Fruit fly (Drosophila melanogaster): ENCODE data around the gene rols.

DNA sequence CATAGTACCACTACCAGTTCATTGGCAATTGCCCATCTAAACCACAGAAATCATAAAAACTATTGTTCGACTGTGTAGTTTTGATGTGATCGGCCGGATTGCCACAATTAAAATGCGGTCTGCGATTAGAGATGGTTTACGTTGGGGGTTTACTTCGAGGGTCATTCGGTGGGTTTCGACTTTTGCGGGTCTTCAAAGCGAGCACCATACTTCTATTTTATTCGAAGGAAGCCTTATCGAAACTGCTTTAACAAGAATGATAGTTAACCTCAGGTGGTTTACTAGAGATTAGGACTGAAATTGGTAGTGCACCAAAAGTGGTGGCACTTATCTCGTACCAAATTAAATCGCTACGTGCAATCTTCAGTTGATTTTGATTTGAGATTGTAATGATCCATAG lies 13.3 kb upstream of the rols start:
- TF ChIP-seq CG17806 (tag; optimal IDR thresholded peaks at IDR 0.05): no peak
- TF ChIP-seq CG15710 (tag; optimal IDR thresholded peaks at IDR 0.05): no peak
- TF ChIP-seq rn (GFP tag; IDR thresholded peaks at IDR 0.05): no peak
- TF ChIP-seq CG13204 (GFP tag; optimal IDR thresholded peaks at IDR 0.05): no peak
- no peak for TF ChIP-seq Pif1A (GFP tag; optimal IDR thresholded peaks at IDR 0.05)
- no peak for TF ChIP-seq CG8159 (tag; optimal IDR thresholded peaks at IDR 0.05)

All from whole organism, pupa.